Fruit fly (Drosophila melanogaster): ENCODE measurements around the gene MED30.

MED30 gene

dm6 chr3L:625899-626298 lies 28.0 kb downstream of the MED30 start (continued):
- peak; percentile 53 for TF ChIP-seq fkh (GFP tag; optimal IDR thresholded peaks at IDR 0.05)

dm6 chr3L:624203-624914 lies 29.5 kb downstream of the MED30 start:
- TF ChIP-seq fkh (GFP tag; optimal IDR thresholded peaks at IDR 0.05) (peak; percentile 26), dsx (GFP tag; optimal IDR thresholded peaks at IDR 0.05; ENCODE audit: poor library complexity, severe bottlenecking) (no peak), svp (GFP tag) (peak; percentile 74)

- TF ChIP-seq salr (GFP tag; optimal IDR thresholded peaks at IDR 0.05) (peak in 1 of 2 experiments; percentile 2), Ets96B (tag; optimal IDR thresholded peaks at IDR 0.05) (peak; percentile 58), spab (GFP tag; optimal IDR thresholded peaks at IDR 0.05) (peak; percentile 45), CG8632 (GFP tag; optimal IDR thresholded peaks at IDR 0.05) (no peak), CG3032 (tag; optimal IDR thresholded peaks at IDR 0.05) (peak; percentile 36), Met (GFP tag; optimal IDR thresholded peaks at IDR 0.05) (no peak), cyc (GFP tag; optimal IDR thresholded peaks at IDR 0.05) (peak; percentile 10), CG3919 (GFP tag; optimal IDR thresholded peaks at IDR 0.05) (peak; percentile 11), CG32006 (GFP tag; optimal IDR thresholded peaks at IDR 0.05) (peak; percentile 55), Sox14 (GFP tag; optimal IDR thresholded peaks at IDR 0.05) (peak; percentile 9), CG11294 (GFP tag; IDR thresholded peaks at IDR 0.05) (peak; percentile 63), acj6 (GFP tag; optimal IDR thresholded peaks at IDR 0.05) (peak; percentile 24), lz (GFP tag; optimal IDR thresholded peaks at IDR 0.05) (no peak), CG34406 (GFP tag; optimal IDR thresholded peaks at IDR 0.05) (peak; percentile 32), CG8319 (GFP tag; optimal IDR thresholded peaks at IDR 0.05) (no peak), pdm3 (GFP tag; optimal IDR thresholded peaks at IDR 0.05) (peak; percentile 31), CG11902 (GFP tag; optimal IDR thresholded peaks at IDR 0.05) (no peak), Eip75B (GFP tag; optimal IDR thresholded peaks at IDR 0.05) (peak; percentile 25), CG10631 (GFP tag; optimal IDR thresholded peaks at IDR 0.05) (peak; percentile 30), CG6276 (GFP tag; optimal IDR thresholded peaks at IDR 0.05) (no peak), CG6163 (GFP tag; IDR thresholded peaks at IDR 0.05) (peak; percentile 63; the same call in 2 of the 3 replicates), dac (GFP tag; optimal IDR thresholded peaks at IDR 0.05) (no peak), CG8119 (GFP tag; IDR thresholded peaks at IDR 0.05) (no peak), CG6854 (GFP tag; optimal IDR thresholded peaks at IDR 0.05) (no peak), esn (GFP tag; optimal IDR thresholded peaks at IDR 0.05) (peak; percentile 39), eg (GFP tag; IDR thresholded peaks at IDR 0.05) (peak; percentile 76), Eip78C (GFP tag) (peak; percentile 88), fd59A (GFP tag; optimal IDR thresholded peaks at IDR 0.05) (peak; percentile 7), vri (GFP tag; optimal IDR thresholded peaks at IDR 0.05) (no peak), Gug (GFP tag; IDR thresholded peaks at IDR 0.05) (peak; percentile 64), net (GFP tag; optimal IDR thresholded peaks at IDR 0.05) (no peak), fkh (GFP tag; optimal IDR thresholded peaks at IDR 0.05) (no peak), Ets21C (GFP tag; optimal IDR thresholded peaks at IDR 0.05) (no peak), CG10669 (GFP tag; optimal IDR thresholded peaks at IDR 0.05) (peak; percentile 1), Hr4 (GFP tag; optimal IDR thresholded peaks at IDR 0.05) (peak; percentile 38), CG4318 (GFP tag; optimal IDR thresholded peaks at IDR 0.05) (no peak), Hr38 (GFP tag; optimal IDR thresholded peaks at IDR 0.05) (no peak), achi (GFP tag; optimal IDR thresholded peaks at IDR 0.05) (peak; percentile 40), Blimp-1 (GFP tag; optimal IDR thresholded peaks at IDR 0.05) (no peak), Sox102F (GFP tag; optimal IDR thresholded peaks at IDR 0.05) (no peak), CG11762 (GFP tag; optimal IDR thresholded peaks at IDR 0.05; ENCODE audit: insufficient read depth) (no peak), fd85E (GFP tag; optimal IDR thresholded peaks at IDR 0.05) (no peak), OdsH (GFP tag; optimal IDR thresholded peaks at IDR 0.05) (peak; percentile 11), svp (GFP tag) (peak; percentile 49), ss (GFP tag; optimal IDR thresholded peaks at IDR 0.05) (no peak), CG16779 (tag; optimal IDR thresholded peaks at IDR 0.05) (no peak)
Observed at dm6 chr3L:623556-623955, 30.3 kb downstream of the MED30 start.

Measured in whole organism, prepupa.